Fruit fly (Drosophila melanogaster) whole organism, pupa: Measurements from ENCODE around the gene Syx1A.

Experiments used
- CG10348 ChIP-seq: fragments of 200-800 bp; sonication (Bioruptor generic); IDR thresholded peaks from 2 replicates; pipeline ENCODE4 v1.3.6; 2022; ENCODE audit warnings: missing biosample characterization, missing genetic modification characterization
- CG12605 ChIP-seq: fragments of 200-800 bp; sonication (Bioruptor generic); IDR thresholded peaks from 2 replicates; pipeline ENCODE4 v1.3.6; 2022; ENCODE audit warnings: missing biosample characterization, missing genetic modification characterization
- CG13204 ChIP-seq: fragments of 200-800 bp; sonication (Bioruptor generic); optimal IDR thresholded peaks from 2 replicates; lab custom pipeline; 2018; ENCODE audit warnings: missing biosample characterization, mild to moderate bottlenecking, missing genetic modification characterization, moderate library complexity
- CG14655 ChIP-seq: fragments of 200-800 bp; sonication (Bioruptor generic); optimal IDR thresholded peaks from 3 replicates; lab custom pipeline; 2017; ENCODE audit warnings: mild to moderate bottlenecking, missing biosample characterization, missing genetic modification reagents, missing genetic modification characterization
- CG15710 ChIP-seq: fragments of 200-800 bp; sonication (Bioruptor generic); optimal IDR thresholded peaks from 2 replicates; lab custom pipeline; 2018; ENCODE audit warnings: missing biosample characterization, mild to moderate bottlenecking, missing genetic modification characterization, moderate library complexity
- CG17806 ChIP-seq: fragments of 200-800 bp; sonication (Bioruptor generic); optimal IDR thresholded peaks from 2 replicates; lab custom pipeline; 2018; ENCODE audit warnings: missing biosample characterization, mild to moderate bottlenecking, missing genetic modification characterization, moderate library complexity
- CG32121 ChIP-seq: fragments of 200-800 bp; sonication (Bioruptor generic); IDR thresholded peaks from 2 replicates; pipeline ENCODE4 v1.3.6; 2022; ENCODE audit warnings: missing biosample characterization, missing genetic modification characterization
- CG34367 ChIP-seq: fragments of 200-800 bp; sonication (Bioruptor generic); optimal IDR thresholded peaks from 2 replicates; lab custom pipeline; 2018; ENCODE audit warnings: missing biosample characterization, mild to moderate bottlenecking, missing genetic modification characterization
- CG4496 ChIP-seq: fragments of 200-800 bp; sonication (Bioruptor generic); IDR thresholded peaks from 3 replicates; pipeline ENCODE4 v1.3.6; 2022; ENCODE audit warnings: missing biosample characterization, missing genetic modification characterization
- CG8159 ChIP-seq: fragments of 200-800 bp; sonication (Bioruptor generic); optimal IDR thresholded peaks from 3 replicates; lab custom pipeline; 2018; ENCODE audit warnings: missing biosample characterization, mild to moderate bottlenecking, missing genetic modification characterization, moderate library complexity
- CG8301 ChIP-seq: fragments of 200-800 bp; sonication (Bioruptor generic); optimal IDR thresholded peaks from 2 replicates; lab custom pipeline; 2018; ENCODE audit warnings: missing biosample characterization, mild to moderate bottlenecking, missing genetic modification characterization
- CG9948 ChIP-seq: fragments of 200-800 bp; sonication (Bioruptor generic); optimal IDR thresholded peaks from 2 replicates; lab custom pipeline; 2018; ENCODE audit warnings: missing biosample characterization, mild to moderate bottlenecking, missing genetic modification characterization, moderate library complexity
- D1 ChIP-seq: fragments of 200-800 bp; sonication (Bioruptor generic); optimal IDR thresholded peaks from 2 replicates; lab custom pipeline; 2018; ENCODE audit warnings: missing biosample characterization, mild to moderate bottlenecking, missing genetic modification characterization, moderate library complexity
- EcR ChIP-seq: fragments of 200-800 bp; sonication (Bioruptor generic); optimal IDR thresholded peaks from 3 replicates; lab custom pipeline; 2019; ENCODE audit warnings: missing biosample characterization, missing genetic modification characterization, mild to moderate bottlenecking, moderate library complexity, missing genetic modification reagents
- Ets98B ChIP-seq: fragments of 200-800 bp; sonication (Bioruptor generic); IDR thresholded peaks from 2 replicates; pipeline ENCODE4 v1.3.6; 2022; ENCODE audit warnings: missing biosample characterization, missing genetic modification characterization
- Pif1A ChIP-seq: fragments of 200-800 bp; sonication (Bioruptor generic); optimal IDR thresholded peaks from 3 replicates; lab custom pipeline; 2016; ENCODE audit warnings: missing biosample characterization, missing genetic modification characterization
- Pif1B ChIP-seq: fragments of 200-800 bp; sonication (Bioruptor generic); optimal IDR thresholded peaks from 3 replicates; lab custom pipeline; 2016; ENCODE audit warnings: missing biosample characterization, missing genetic modification characterization
- Snoo ChIP-seq: fragments of 200-800 bp; sonication (Bioruptor generic); optimal IDR thresholded peaks from 3 replicates; lab custom pipeline; 2017; ENCODE audit warnings: missing biosample characterization, mild to moderate bottlenecking, missing genetic modification characterization, inconsistent platforms
- fd96Ca ChIP-seq: fragments of 200-800 bp; sonication (Bioruptor generic); IDR thresholded peaks from 3 replicates; pipeline ENCODE4 v1.3.6; 2022; ENCODE audit warnings: missing biosample characterization, missing genetic modification characterization
- gl ChIP-seq: fragments of 200-800 bp; sonication (Bioruptor generic); optimal IDR thresholded peaks from 2 replicates; lab custom pipeline; 2018; ENCODE audit warnings: missing biosample characterization, mild to moderate bottlenecking, missing genetic modification characterization
- rn ChIP-seq: fragments of 200-800 bp; sonication (Bioruptor generic); IDR thresholded peaks from 2 replicates; pipeline ENCODE4 v1.3.6; 2022; ENCODE audit warnings: missing biosample characterization, missing genetic modification characterization

Syx1A gene

dm6 chr3R:24143779-24144178 is 38.2 kb upstream of the Syx1A start:
- TF ChIP-seq Pif1B (GFP tag; lab: Kevin White, UChicago) = peak; percentile 67
- TF ChIP-seq CG17806 (tag; lab: Kevin White, UChicago) = peak; percentile 32
- no peak for TF ChIP-seq Ets98B (GFP tag; lab: Robert Waterston, UW)
- TF ChIP-seq fd96Ca (GFP tag; lab: Robert Waterston, UW) = peak; percentile 30; the same call in 1 of the 3 replicates
- peak; percentile 54 for TF ChIP-seq CG34367 (tag; lab: Kevin White, UChicago)
- TF ChIP-seq CG8159 (tag; lab: Kevin White, UChicago) = peak; percentile 60
- peak; percentile 68 for TF ChIP-seq Pif1A (GFP tag; lab: Kevin White, UChicago)
- TF ChIP-seq CG8301 (tag; lab: Kevin White, UChicago) = peak; percentile 64
- TF ChIP-seq CG14655 = peak; percentile 84
- no peak for TF ChIP-seq CG12605 (GFP tag; lab: Robert Waterston, UW)
- peak; percentile 53 for TF ChIP-seq CG15710 (tag; lab: Kevin White, UChicago)
- TF ChIP-seq gl = no peak
- peak; percentile 53 for TF ChIP-seq CG9948 (tag; lab: Kevin White, UChicago)
- TF ChIP-seq Snoo = peak; percentile 26

dm6 chr3R:24143372-24143771 is 37.8 kb upstream of the Syx1A start:
- TF ChIP-seq Ets98B (GFP tag; lab: Robert Waterston, UW) = no peak
- TF ChIP-seq Pif1B (GFP tag; lab: Kevin White, UChicago) = no peak
- no peak for TF ChIP-seq CG9948 (tag; lab: Kevin White, UChicago)
- TF ChIP-seq CG15710 (tag; lab: Kevin White, UChicago) = no peak
- TF ChIP-seq CG12605 (GFP tag; lab: Robert Waterston, UW) = no peak
- no peak for TF ChIP-seq CG10348
- TF ChIP-seq Snoo = no peak
- TF ChIP-seq CG17806 (tag; lab: Kevin White, UChicago) = no peak
- TF ChIP-seq gl = no peak
- TF ChIP-seq CG13204 = peak; percentile 18
- TF ChIP-seq CG8301 (tag; lab: Kevin White, UChicago) = no peak
- TF ChIP-seq CG14655 = no peak
- peak; percentile 21; the same call in 1 of the 2 replicates for TF ChIP-seq CG32121 (GFP tag; lab: Robert Waterston, UW)

DNA sequence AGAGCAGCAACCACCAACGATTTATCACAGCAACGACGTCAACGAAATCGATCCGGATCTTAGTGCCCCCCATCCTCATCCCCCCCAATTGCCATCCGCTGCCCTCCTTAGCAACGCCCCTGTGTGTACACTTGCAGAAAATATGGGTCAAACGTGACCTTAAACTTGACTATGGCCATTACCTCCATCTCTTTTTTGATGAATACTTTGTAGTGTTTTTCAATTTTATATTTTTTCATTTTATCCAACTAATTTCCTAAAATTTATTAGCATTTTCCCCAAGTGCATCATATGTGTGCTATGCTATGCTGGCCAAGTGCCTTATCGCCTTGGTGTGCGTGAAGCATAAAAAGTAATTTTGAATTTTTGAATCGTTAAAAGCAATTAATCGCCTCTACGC is 37.4 kb upstream of the Syx1A start:
- TF ChIP-seq D1 (tag; lab: Kevin White, UChicago) (peak; percentile 46), CG17806 (tag; lab: Kevin White, UChicago) (peak; percentile 89), CG9948 (tag; lab: Kevin White, UChicago) (peak; percentile 85), Pif1A (GFP tag; lab: Kevin White, UChicago) (peak; percentile 86), CG32121 (GFP tag; lab: Robert Waterston, UW) (peak; percentile 55), EcR (no peak), CG34367 (tag; lab: Kevin White, UChicago) (peak; percentile 80), fd96Ca (GFP tag; lab: Robert Waterston, UW) (peak; percentile 89), gl (peak; percentile 75), CG10348 (no peak), Pif1B (GFP tag; lab: Kevin White, UChicago) (peak; percentile 88), CG15710 (tag; lab: Kevin White, UChicago) (peak; percentile 89), Ets98B (GFP tag; lab: Robert Waterston, UW) (peak; percentile 81), CG12605 (GFP tag; lab: Robert Waterston, UW) (peak; percentile 82), rn (peak; percentile 81), CG13204 (peak; percentile 38), CG8159 (tag; lab: Kevin White, UChicago) (peak; percentile 92), Snoo (peak; percentile 83), CG4496 (peak; percentile 89), CG14655 (peak; percentile 85), CG8301 (tag; lab: Kevin White, UChicago) (peak; percentile 78)

dm6 chr3R:24141013-24141592 is 35.5 kb upstream of the Syx1A start, which contains the start of gene Kal1:
Gene Kal1, plus strand, starts transcription at chr3R:24141395.
- TF ChIP-seq rn (peak; percentile 92), CG34367 (tag; lab: Kevin White, UChicago) (peak; percentile 97), EcR (peak; percentile 79), CG9948 (tag; lab: Kevin White, UChicago) (peak; percentile 97), CG4496 (peak; percentile 97), gl (peak; percentile 96), Snoo (peak; percentile 99), CG8301 (tag; lab: Kevin White, UChicago) (peak; percentile 95), CG12605 (GFP tag; lab: Robert Waterston, UW) (peak; percentile 98), CG32121 (GFP tag; lab: Robert Waterston, UW) (peak; percentile 98), Pif1B (GFP tag; lab: Kevin White, UChicago) (peak; percentile 97), CG14655 (peak; percentile 96), Ets98B (GFP tag; lab: Robert Waterston, UW) (peak; percentile 98), fd96Ca (GFP tag; lab: Robert Waterston, UW) (peak; percentile 97), D1 (tag; lab: Kevin White, UChicago) (peak; percentile 92), CG15710 (tag; lab: Kevin White, UChicago) (peak; percentile 98), CG10348 (peak; percentile 79), Pif1A (GFP tag; lab: Kevin White, UChicago) (peak; percentile 96), CG13204 (peak; percentile 98), CG17806 (tag; lab: Kevin White, UChicago) (peak; percentile 98), CG8159 (tag; lab: Kevin White, UChicago) (peak; percentile 98)

dm6 chr3R:24139646-24140130 is 34.1 kb upstream of the Syx1A start:
- no peak for TF ChIP-seq CG8301 (tag; lab: Kevin White, UChicago)
- no peak for TF ChIP-seq CG10348
- TF ChIP-seq CG32121 (GFP tag; lab: Robert Waterston, UW) = no peak
- TF ChIP-seq rn = no peak
- 0 out of 3 replicates have a peak, but pooled peaks have one; percentile 16 for TF ChIP-seq CG4496
